Fruit fly (Drosophila melanogaster) whole organism, embryonic: ENCODE measurements around the gene CG42728.

ENCODE experiments used
- ATbp ChIP-seq: fragments of 200-800 bp; sonication (Bioruptor generic); optimal IDR thresholded peaks from 2 replicates; lab custom pipeline; 2017; ENCODE audit warnings: missing biosample characterization, mild to moderate bottlenecking, missing genetic modification characterization, missing genetic modification reagents
- Atf-2 ChIP-seq: fragments of 200-800 bp; sonication (Bioruptor generic); optimal IDR thresholded peaks from 2 replicates; lab custom pipeline; 2016; ENCODE audit warnings: missing biosample characterization, missing genetic modification characterization
- CG10366 ChIP-seq: fragments of 200-800 bp; sonication (Bioruptor generic); IDR thresholded peaks from 2 replicates; pipeline ENCODE4 v1.3.6; 2022; ENCODE audit warnings: missing biosample characterization, missing genetic modification characterization
- CG12299 ChIP-seq: fragments of 200-800 bp; sonication (Bioruptor generic); optimal IDR thresholded peaks from 2 replicates; lab custom pipeline; 2018; ENCODE audit warnings: missing biosample characterization, mild to moderate bottlenecking, missing genetic modification characterization
- CG15011 ChIP-seq: fragments of 200-800 bp; sonication (Bioruptor generic); optimal IDR thresholded peaks from 3 replicates; lab custom pipeline; 2018; ENCODE audit warnings: missing biosample characterization, mild to moderate bottlenecking, missing genetic modification characterization
- CG15514 ChIP-seq: fragments of 200-800 bp; sonication (Bioruptor generic); optimal IDR thresholded peaks from 3 replicates; lab custom pipeline; 2017; ENCODE audit warnings: missing biosample characterization, missing genetic modification characterization, mild to moderate bottlenecking, moderate library complexity, missing genetic modification reagents
- CG17829 ChIP-seq: fragments of 200-800 bp; optimal IDR thresholded peaks from 2 replicates; lab custom pipeline; 2019; ENCODE audit warnings: missing biosample characterization, mild to moderate bottlenecking, missing genetic modification characterization, moderate library complexity
- CG17912 ChIP-seq: fragments of 200-800 bp; sonication (Bioruptor generic); optimal IDR thresholded peaks from 2 replicates; lab custom pipeline; 2018; ENCODE audit warnings: missing biosample characterization, mild to moderate bottlenecking, missing genetic modification characterization
- CG18476 ChIP-seq: fragments of 200-800 bp; sonication (Bioruptor generic); optimal IDR thresholded peaks from 2 replicates; lab custom pipeline; 2016; ENCODE audit warnings: missing biosample characterization, mild to moderate bottlenecking, missing genetic modification characterization
- CG18619 ChIP-seq: fragments of 200-800 bp; sonication (Bioruptor generic); optimal IDR thresholded peaks from 3 replicates; lab custom pipeline; 2017; ENCODE audit warnings: missing biosample characterization, mild to moderate bottlenecking, missing genetic modification characterization
- CG31365 ChIP-seq: fragments of 200-800 bp; sonication (Bioruptor generic); optimal IDR thresholded peaks from 2 replicates; lab custom pipeline; 2018; ENCODE audit warnings: missing biosample characterization, mild to moderate bottlenecking, missing genetic modification characterization
- CG32772 ChIP-seq: fragments of 200-800 bp; sonication (Bioruptor generic); IDR thresholded peaks from 2 replicates; pipeline ENCODE4 v1.3.6; 2022; ENCODE audit warnings: missing biosample characterization, missing genetic modification characterization
- CG43689 ChIP-seq: fragments of 200-800 bp; sonication (Bioruptor generic); IDR thresholded peaks from 2 replicates; pipeline ENCODE4 v1.3.6; 2022; ENCODE audit warnings: missing biosample characterization, missing genetic modification characterization
- CG4404 ChIP-seq: fragments of 200-800 bp; sonication (Bioruptor generic); IDR thresholded peaks from 2 replicates; pipeline ENCODE4 v1.3.6; 2022; ENCODE audit warnings: missing biosample characterization, missing genetic modification characterization
- CG4707 ChIP-seq: fragments of 200-800 bp; sonication (Bioruptor generic); optimal IDR thresholded peaks from 2 replicates; lab custom pipeline; 2018; ENCODE audit warnings: missing biosample characterization, mild to moderate bottlenecking, missing genetic modification characterization, moderate library complexity
- CG4820 ChIP-seq: fragments of 200-800 bp; sonication (Bioruptor generic); optimal IDR thresholded peaks from 3 replicates; lab custom pipeline; 2016; ENCODE audit warnings: missing biosample characterization, missing genetic modification characterization
- CG6272 ChIP-seq: fragments of 200-800 bp; sonication (Bioruptor generic); IDR thresholded peaks from 2 replicates; pipeline ENCODE4 v1.3.6; 2022; ENCODE audit warnings: missing biosample characterization, missing genetic modification characterization
- CG7357 ChIP-seq: fragments of 200-800 bp; sonication (Bioruptor generic); IDR thresholded peaks from 3 replicates; pipeline ENCODE4 v1.3.6; 2022; ENCODE audit warnings: missing biosample characterization, missing genetic modification characterization
- CG7839 ChIP-seq: fragments of 200-800 bp; sonication (Bioruptor generic); optimal IDR thresholded peaks from 3 replicates; lab custom pipeline; 2018; ENCODE audit warnings: missing biosample characterization, mild to moderate bottlenecking, missing genetic modification characterization, moderate library complexity
- CG7928 ChIP-seq: fragments of 200-800 bp; sonication (Bioruptor generic); optimal IDR thresholded peaks from 2 replicates; lab custom pipeline; 2017; ENCODE audit warnings: missing biosample characterization, mild to moderate bottlenecking, missing genetic modification characterization
- CTCF ChIP-seq: fragments of 200-800 bp; sonication (Bioruptor generic); optimal IDR thresholded peaks from 2 replicates; lab custom pipeline; 2017; ENCODE audit warnings: missing biosample characterization, mild to moderate bottlenecking, missing genetic modification characterization, moderate library complexity
- HHEX ChIP-seq: fragments of 200-800 bp; sonication (Bioruptor generic); optimal IDR thresholded peaks from 3 replicates; lab custom pipeline; 2017; ENCODE audit warnings: missing biosample characterization, mild to moderate bottlenecking, missing genetic modification characterization, missing genetic modification reagents
- HLH54F ChIP-seq: fragments of 200-800 bp; sonication (Bioruptor generic); optimal IDR thresholded peaks from 3 replicates; lab custom pipeline; 2016; ENCODE audit warnings: missing biosample characterization, missing genetic modification characterization
- Hand ChIP-seq: fragments of 200-800 bp; sonication (Bioruptor generic); optimal IDR thresholded peaks from 2 replicates; lab custom pipeline; 2017; ENCODE audit warnings: mild to moderate bottlenecking, missing biosample characterization, missing genetic modification reagents, missing genetic modification characterization
- HmgD ChIP-seq: fragments of 200-800 bp; sonication (Bioruptor generic); optimal IDR thresholded peaks from 3 replicates; lab custom pipeline; 2016; ENCODE audit warnings: missing biosample characterization, missing genetic modification characterization
- MESR4 ChIP-seq: fragments of 200-800 bp; sonication (Bioruptor generic); optimal IDR thresholded peaks from 2 replicates; lab custom pipeline; 2018; ENCODE audit warnings: missing biosample characterization, mild to moderate bottlenecking, missing genetic modification characterization, moderate library complexity
- Med ChIP-seq: fragments of 200-800 bp; sonication (Bioruptor generic); peaks from one replicate; lab custom pipeline; 2016; ENCODE audit warnings: missing biosample characterization, missing genetic modification characterization, mild to moderate bottlenecking, inconsistent platforms, moderate library complexity
- NK7.1 ChIP-seq: fragments of 200-800 bp; sonication (Bioruptor generic); optimal IDR thresholded peaks from 3 replicates; lab custom pipeline; 2016; ENCODE audit warnings: missing biosample characterization, missing genetic modification characterization
- Nf-YB ChIP-seq: fragments of 200-800 bp; sonication (Bioruptor generic); optimal IDR thresholded peaks from 3 replicates; lab custom pipeline; 2019; ENCODE audit warnings: missing biosample characterization, mild to moderate bottlenecking, missing genetic modification characterization, moderate library complexity
- Ravus ChIP-seq: fragments of 200-800 bp; sonication (Bioruptor generic); IDR thresholded peaks from 2 replicates; pipeline ENCODE4 v1.3.6; 2022; ENCODE audit warnings: missing biosample characterization, missing genetic modification characterization
- Sox100B ChIP-seq: fragments of 200-800 bp; sonication (Bioruptor generic); optimal IDR thresholded peaks from 3 replicates; lab custom pipeline; 2018; ENCODE audit warnings: missing biosample characterization, mild to moderate bottlenecking, missing genetic modification characterization
- abd-A ChIP-seq: fragments of 200-800 bp; sonication (Bioruptor generic); optimal IDR thresholded peaks from 3 replicates; lab custom pipeline; 2019; ENCODE audit warnings: missing biosample characterization, mild to moderate bottlenecking, missing genetic modification characterization, moderate library complexity
- amos ChIP-seq: fragments of 200-800 bp; sonication (Bioruptor generic); IDR thresholded peaks from 2 replicates; pipeline ENCODE4 v1.3.6; 2022; ENCODE audit warnings: missing biosample characterization, missing genetic modification characterization; ENCODE audit not compliant: partially characterized antibody
- bowl ChIP-seq: fragments of 200-800 bp; sonication (Bioruptor generic); IDR thresholded peaks from 2 replicates; pipeline ENCODE4 v1.3.6; 2022; ENCODE audit warnings: missing biosample characterization, missing genetic modification characterization
- cg ChIP-seq: fragments of 200-800 bp; sonication (Bioruptor generic); optimal IDR thresholded peaks from 3 replicates; lab custom pipeline; 2019; ENCODE audit warnings: missing biosample characterization, mild to moderate bottlenecking, missing genetic modification characterization, moderate library complexity
- chm ChIP-seq: fragments of 200-800 bp; sonication (Bioruptor generic); IDR thresholded peaks from 2 replicates; pipeline ENCODE4 v1.3.6; 2022; ENCODE audit warnings: missing biosample characterization, missing genetic modification characterization
- gem ChIP-seq: fragments of 200-800 bp; sonication (Bioruptor generic); optimal IDR thresholded peaks from 2 replicates; lab custom pipeline; 2019; ENCODE audit warnings: missing biosample characterization, mild to moderate bottlenecking, missing genetic modification characterization, moderate library complexity
- h ChIP-seq: fragments of >200 bp; optimal IDR thresholded peaks from 2 replicates; lab custom pipeline; 2017
- hb ChIP-seq: fragments of 200-800 bp; sonication (Bioruptor generic); IDR thresholded peaks from 3 replicates; pipeline ENCODE4 v1.3.6; 2022; ENCODE audit warnings: missing biosample characterization, missing genetic modification characterization; ENCODE audit not compliant: partially characterized antibody
- hbn ChIP-seq: fragments of 200-800 bp; sonication (Bioruptor generic); IDR thresholded peaks from 2 replicates; pipeline ENCODE4 v1.3.6; 2022; ENCODE audit warnings: missing biosample characterization, missing genetic modification characterization; ENCODE audit not compliant: partially characterized antibody
- ind ChIP-seq: fragments of 200-800 bp; sonication (Bioruptor generic); optimal IDR thresholded peaks from 3 replicates; lab custom pipeline; 2016; ENCODE audit warnings: missing biosample characterization, missing genetic modification characterization
- luna ChIP-seq: fragments of 200-800 bp; sonication (Bioruptor generic); optimal IDR thresholded peaks from 2 replicates; lab custom pipeline; 2016; ENCODE audit warnings: missing biosample characterization, missing genetic modification characterization
- mld ChIP-seq: fragments of 200-800 bp; sonication (Bioruptor generic); IDR thresholded peaks from 3 replicates; pipeline ENCODE4 v1.3.6; 2022; ENCODE audit warnings: missing biosample characterization, missing genetic modification characterization; ENCODE audit not compliant: partially characterized antibody
- nerfin-2 ChIP-seq: fragments of 200-800 bp; sonication (Bioruptor generic); IDR thresholded peaks from 2 replicates; pipeline ENCODE4 v1.3.6; 2022; ENCODE audit warnings: missing biosample characterization, missing genetic modification characterization; ENCODE audit not compliant: partially characterized antibody
- oc ChIP-seq: fragments of 200-800 bp; sonication (Bioruptor generic); optimal IDR thresholded peaks from 2 replicates; lab custom pipeline; 2018; ENCODE audit warnings: missing biosample characterization, mild to moderate bottlenecking, missing genetic modification characterization, moderate library complexity
- psq ChIP-seq: fragments of 200-800 bp; sonication (Bioruptor generic); optimal IDR thresholded peaks from 2 replicates; lab custom pipeline; 2017; ENCODE audit warnings: missing biosample characterization, missing genetic modification characterization
- repo ChIP-seq: fragments of 200-800 bp; sonication (Bioruptor generic); optimal IDR thresholded peaks from 2 replicates; lab custom pipeline; 2016; ENCODE audit warnings: missing biosample characterization, missing genetic modification characterization
- run ChIP-seq: fragments of 200-800 bp; sonication (Bioruptor generic); optimal IDR thresholded peaks from 3 replicates; lab custom pipeline; 2018; ENCODE audit warnings: missing biosample characterization, mild to moderate bottlenecking, missing genetic modification characterization
- shn ChIP-seq: fragments of 200-800 bp; sonication (Bioruptor generic); optimal IDR thresholded peaks from 3 replicates; lab custom pipeline; 2016; ENCODE audit warnings: missing biosample characterization, missing genetic modification characterization
- tio ChIP-seq: fragments of 200-800 bp; sonication (Bioruptor generic); optimal IDR thresholded peaks from 2 replicates; lab custom pipeline; 2017; ENCODE audit warnings: missing biosample characterization, missing genetic modification characterization, inconsistent platforms
- twi ChIP-seq: fragments of 200-800 bp; optimal IDR thresholded peaks from 2 replicates; lab custom pipeline; 2019; ENCODE audit warnings: missing biosample characterization, mild to moderate bottlenecking, missing genetic modification characterization, moderate library complexity
- vfl ChIP-seq: fragments of 200-800 bp; sonication (Bioruptor generic); optimal IDR thresholded peaks from 2 replicates; lab custom pipeline; 2016; ENCODE audit warnings: missing biosample characterization, missing genetic modification characterization

CG42728 gene

dm6 chr3L:15514405-15514804 lies 13.6 kb downstream of the CG42728 start (continued):
- no peak for TF ChIP-seq run (tag; lab: Kevin White, UChicago)
- no peak for TF ChIP-seq luna (GFP tag; lab: Kevin White, UChicago)
- no peak for TF ChIP-seq CG4820 (GFP tag; lab: Kevin White, UChicago)
- no peak for TF ChIP-seq tio
- peak; percentile 12 for TF ChIP-seq CG15514
- no peak for TF ChIP-seq ind
- TF ChIP-seq gem (tag; lab: Kevin White, UChicago), result no peak
- TF ChIP-seq repo (GFP tag; lab: Kevin White, UChicago), result no peak
- no peak for TF ChIP-seq CG17829 (tag; lab: Kevin White, UChicago)
- TF ChIP-seq hbn (GFP tag; lab: Robert Waterston, UW), result peak; percentile 25; the same call in 1 of the 2 replicates
- TF ChIP-seq CG4707 (GFP tag; lab: Kevin White, UChicago), result no peak
- no peak for TF ChIP-seq Ravus
- no peak for TF ChIP-seq oc (tag; lab: Kevin White, UChicago)
- no peak for TF ChIP-seq HmgD (GFP tag; lab: Kevin White, UChicago)
- TF ChIP-seq CG31365 (tag; lab: Kevin White, UChicago), result no peak
- no peak for TF ChIP-seq CG12299
- TF ChIP-seq CG17912, result no peak
- TF ChIP-seq HHEX (GFP tag; lab: Kevin White, UChicago), result no peak
- TF ChIP-seq CG10366, result no peak
- no peak for TF ChIP-seq CG32772 (GFP tag; lab: Robert Waterston, UW)
- TF ChIP-seq CG18619 (GFP tag; lab: Kevin White, UChicago), result no peak
- TF ChIP-seq CG18476, result no peak
- TF ChIP-seq amos, result no peak
- no peak for TF ChIP-seq Nf-YB (GFP tag; lab: Kevin White, UChicago)
- no peak for TF ChIP-seq MESR4 (GFP tag; lab: Kevin White, UChicago)
- no peak for TF ChIP-seq psq (GFP tag; lab: Kevin White, UChicago)
- TF ChIP-seq vfl, result no peak
- TF ChIP-seq CG7839 (tag; lab: Kevin White, UChicago), result no peak
- no peak for TF ChIP-seq Atf-2 (GFP tag; lab: Kevin White, UChicago)
- TF ChIP-seq CG7928 (GFP tag; lab: Kevin White, UChicago), result no peak
- TF ChIP-seq CG4404 (GFP tag; lab: Robert Waterston, UW), result no peak
- TF ChIP-seq NK7.1 (GFP tag; lab: Kevin White, UChicago), result no peak
- no peak for TF ChIP-seq CTCF (GFP tag; lab: Kevin White, UChicago)
- no peak for TF ChIP-seq hb (GFP tag; lab: Robert Waterston, UW)
- TF ChIP-seq twi (tag; lab: Kevin White, UChicago), result no peak
- no peak for TF ChIP-seq cg (GFP tag; lab: Kevin White, UChicago)
- peak; percentile 6 for TF ChIP-seq Med (GFP tag; lab: Kevin White, UChicago)
- TF ChIP-seq CG7357 (GFP tag; lab: Robert Waterston, UW), result no peak
- no peak for TF ChIP-seq nerfin-2 (GFP tag; lab: Robert Waterston, UW)
- TF ChIP-seq chm, result peak; percentile 22; the same call in 1 of the 2 replicates
- peak; percentile 86 for TF ChIP-seq abd-A (tag; lab: Kevin White, UChicago)
- TF ChIP-seq CG6272 (GFP tag; lab: Robert Waterston, UW), result no peak
- no peak for TF ChIP-seq h (lab: Kevin White, UChicago)
- no peak for TF ChIP-seq Sox100B (GFP tag; lab: Kevin White, UChicago)
- no peak for TF ChIP-seq Hand (GFP tag; lab: Kevin White, UChicago)
- no peak for TF ChIP-seq bowl (GFP tag; lab: Robert Waterston, UW)
- no peak for TF ChIP-seq ATbp (GFP tag; lab: Kevin White, UChicago)
- TF ChIP-seq shn (GFP tag; lab: Kevin White, UChicago), result no peak
- TF ChIP-seq CG15011 (GFP tag; lab: Kevin White, UChicago), result no peak
- no peak for TF ChIP-seq mld (GFP tag; lab: Robert Waterston, UW)
- no peak for TF ChIP-seq CG43689 (GFP tag; lab: Robert Waterston, UW)
- TF ChIP-seq HLH54F (GFP tag; lab: Kevin White, UChicago), result no peak
